Worm (Caenorhabditis elegans): ENCODE data around the gene glb-24.

DNA sequence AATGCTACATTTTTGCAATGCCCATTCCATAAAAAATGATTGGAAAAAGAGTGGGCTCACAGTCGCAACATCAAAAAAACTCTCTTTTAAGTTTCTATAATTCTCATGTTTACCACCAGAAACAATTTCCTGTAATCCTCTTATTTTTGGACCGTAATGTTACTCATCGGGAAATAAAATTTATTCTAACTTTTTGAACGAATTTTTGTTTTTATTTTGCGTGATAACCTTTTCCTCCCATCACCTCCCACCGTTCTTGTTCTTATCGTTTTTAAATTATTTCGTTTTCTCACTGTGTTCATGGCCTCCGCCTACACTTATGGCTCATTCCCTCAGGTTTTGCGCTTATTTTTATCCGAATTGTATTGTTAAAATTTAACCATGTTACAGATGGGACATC is 26.6 kb downstream of the glb-24 start, which contains the start of gene anp-1:
- TF ChIP-seq ztf-11 (tag; optimal IDR thresholded peaks at IDR 0.05) (no peak), egl-13 (tag; optimal IDR thresholded peaks at IDR 0.05) (no peak), sptf-1 (tag; optimal IDR thresholded peaks at IDR 0.05) (no peak), nhr-11 (tag; optimal IDR thresholded peaks at IDR 0.05) (no peak), tbx-2 (tag; optimal IDR thresholded peaks at IDR 0.05) (no peak), fkh-10 (GFP tag; optimal IDR thresholded peaks at IDR 0.05) (no peak), elt-2 (tag; optimal IDR thresholded peaks at IDR 0.05) (no peak), lin-13 (GFP tag; optimal IDR thresholded peaks at IDR 0.05) (no peak), dsc-1 (tag; optimal IDR thresholded peaks at IDR 0.05) (no peak)
